Worm (Caenorhabditis elegans) whole organism, early embryonic: ENCODE data around the gene C41C4.9.

Experiments
- B0310.2 ChIP-seq: sonication (generic microtip); optimal IDR thresholded peaks from 2 replicates; lab custom pipeline; 2016; ENCODE audit warnings: mild to moderate bottlenecking, missing genetic modification characterization, missing compliant biosample characterization
- F13C5.2 ChIP-seq: sonication (generic microtip); optimal IDR thresholded peaks from 2 replicates; lab custom pipeline; 2017; ENCODE audit warnings: mild to moderate bottlenecking, missing genetic modification characterization, inconsistent platforms, missing compliant biosample characterization
- aly-1 ChIP-seq: sonication (generic microtip); optimal IDR thresholded peaks from 2 replicates; lab custom pipeline; 2016; ENCODE audit warnings: missing genetic modification characterization, missing compliant biosample characterization
- ama-1 ChIP-seq: fragments of 150-350 bp; optimal IDR thresholded peaks from 2 replicates; lab custom pipeline; 2014
- ceh-13 ChIP-seq: fragments of 200-800 bp; sonication (Bioruptor generic); optimal IDR thresholded peaks from 2 replicates; lab custom pipeline; 2018; ENCODE audit warnings: mild to moderate bottlenecking, missing genetic modification characterization, missing compliant biosample characterization
- ceh-36 ChIP-seq: sonication (generic microtip); optimal IDR thresholded peaks from 2 replicates; lab custom pipeline; 2016; ENCODE audit warnings: missing genetic modification characterization, inconsistent platforms, missing compliant biosample characterization
- ets-7 ChIP-seq: sonication (generic microtip); optimal IDR thresholded peaks from 2 replicates; lab custom pipeline; 2016; ENCODE audit warnings: missing genotype, missing genetic modification characterization, missing compliant biosample characterization
- flt-1 ChIP-seq: fragments of 200-800 bp; sonication (Bioruptor generic); IDR thresholded peaks from 2 replicates; pipeline ENCODE4 v1.3.6; 2022; ENCODE audit warnings: missing genetic modification characterization, missing compliant biosample characterization
- hmbx-1 ChIP-seq: sonication (generic microtip); optimal IDR thresholded peaks from 2 replicates; lab custom pipeline; 2016; ENCODE audit warnings: mild to moderate bottlenecking, missing genetic modification characterization, missing compliant biosample characterization
- hmg-4 ChIP-seq: fragments of 200-800 bp; sonication (Bioruptor generic); optimal IDR thresholded peaks from 2 replicates; lab custom pipeline; 2018; ENCODE audit warnings: mild to moderate bottlenecking, missing genetic modification characterization, missing compliant biosample characterization
- hnd-1 ChIP-seq: sonication (generic microtip); optimal IDR thresholded peaks from 2 replicates; lab custom pipeline; 2016; ENCODE audit warnings: missing genetic modification characterization, missing compliant biosample characterization
- pes-1 ChIP-seq: fragments of 200-800 bp; sonication (Bioruptor generic); IDR thresholded peaks from 2 replicates; pipeline ENCODE4 v1.3.6; 2022; ENCODE audit warnings: missing genetic modification reagents, missing genetic modification characterization, missing compliant biosample characterization
- scrt-1 ChIP-seq: fragments of 200-800 bp; sonication (Bioruptor generic); IDR thresholded peaks from 2 replicates; pipeline ENCODE4 v1.3.6; 2022; ENCODE audit warnings: missing genetic modification characterization, missing compliant biosample characterization
- sea-1 ChIP-seq: fragments of 200-800 bp; sonication (Bioruptor generic); conservative IDR thresholded peaks from 2 replicates; pipeline ENCODE4 v1.3.6; 2022; ENCODE audit warnings: missing genetic modification characterization, missing compliant biosample characterization
- tbx-11 ChIP-seq: fragments of 200-800 bp; sonication (Bioruptor generic); IDR thresholded peaks from 2 replicates; pipeline ENCODE4 v1.3.6; 2022; ENCODE audit warnings: missing genetic modification characterization, missing compliant biosample characterization
- tbx-37 ChIP-seq: fragments of 200-800 bp; sonication (Bioruptor generic); conservative IDR thresholded peaks from 2 replicates; pipeline ENCODE4 v1.3.6; 2022; ENCODE audit warnings: missing genetic modification reagents, missing genetic modification characterization, missing compliant biosample characterization
- tra-4 ChIP-seq: sonication (generic microtip); optimal IDR thresholded peaks from 2 replicates; lab custom pipeline; 2017; ENCODE audit warnings: missing genetic modification characterization, missing compliant biosample characterization

The C41C4.9 gene

ce11 chrII:8104998-8105397 is 2.4 kb upstream of the C41C4.9 start, which contains the start of gene sfxn-5:
Gene sfxn-5 (minus strand): TSS chrII:8105052.
- TF ChIP-seq hnd-1 (tag; lab: Kevin White, UChicago) (no peak), hmbx-1 (no peak), ets-7 (no peak), scrt-1 (no peak), aly-1 (tag; lab: Kevin White, UChicago) (no peak), B0310.2 (no peak), ceh-13 (GFP tag; lab: Kevin White, UChicago) (no peak), tbx-11 (no peak)

ce11 chrII:8112063-8112462 is 4.6 kb downstream of the C41C4.9 start, which contains the start of gene lron-4:
Gene lron-4 (minus strand): TSS chrII:8112163.
- TF ChIP-seq ceh-36 (tag; lab: Kevin White, UChicago) = no peak
- no peak for TF ChIP-seq tbx-37 (GFP tag; lab: Robert Waterston, UW)
- TF ChIP-seq hmg-4 = no peak
- TF ChIP-seq flt-1 = no peak
- TF ChIP-seq aly-1 (tag; lab: Kevin White, UChicago) = no peak
- TF ChIP-seq hmbx-1 = no peak
- TF ChIP-seq scrt-1 = no peak
- TF ChIP-seq pes-1 = no peak
- TF ChIP-seq ceh-13 (GFP tag; lab: Kevin White, UChicago) = no peak
- TF ChIP-seq tra-4 = no peak

ce11 chrII:8116159-8116558 is 8.7 kb downstream of the C41C4.9 start, which contains the start of gene unc-105:
Gene unc-105 (plus strand): TSS chrII:8116459.
- TF ChIP-seq B0310.2 = no peak
- TF ChIP-seq hmbx-1 = no peak
- no peak for TF ChIP-seq ama-1 (lab: Kevin White, UChicago)
- no peak for TF ChIP-seq tra-4
- no peak for TF ChIP-seq pes-1

ce11 chrII:8117426-8117825 is 10.0 kb downstream of the C41C4.9 start:
- TF ChIP-seq aly-1 (tag; lab: Kevin White, UChicago) (no peak), F13C5.2 (no peak), ama-1 (lab: Kevin White, UChicago) (no peak), ceh-13 (GFP tag; lab: Kevin White, UChicago) (no peak), B0310.2 (no peak), pes-1 (no peak), tbx-37 (GFP tag; lab: Robert Waterston, UW) (no peak), hmg-4 (no peak), tbx-11 (no peak), sea-1 (GFP tag; lab: Robert Waterston, UW) (no peak), scrt-1 (no peak), tra-4 (no peak), ets-7 (no peak), ceh-36 (tag; lab: Kevin White, UChicago) (no peak), flt-1 (no peak), hnd-1 (tag; lab: Kevin White, UChicago) (no peak), hmbx-1 (no peak)

ce11 chrII:8124867-8125266 is 17.4 kb downstream of the C41C4.9 start, which contains the start of gene ire-1:
Gene ire-1 (minus strand): TSS chrII:8124910.
- TF ChIP-seq ets-7 = no peak
- TF ChIP-seq hmbx-1 = no peak
- TF ChIP-seq pes-1 = no peak
- TF ChIP-seq ama-1 (lab: Kevin White, UChicago) = no peak
- no peak for TF ChIP-seq B0310.2
- TF ChIP-seq hnd-1 (tag; lab: Kevin White, UChicago) = no peak
- no peak for TF ChIP-seq tbx-11
- no peak for TF ChIP-seq F13C5.2
- no peak for TF ChIP-seq tbx-37 (GFP tag; lab: Robert Waterston, UW)
- no peak for TF ChIP-seq ceh-13 (GFP tag; lab: Kevin White, UChicago)
- no peak for TF ChIP-seq ceh-36 (tag; lab: Kevin White, UChicago)
- no peak for TF ChIP-seq hmg-4
- no peak for TF ChIP-seq scrt-1
- TF ChIP-seq tra-4 = no peak
- no peak for TF ChIP-seq sea-1 (GFP tag; lab: Robert Waterston, UW)
- no peak for TF ChIP-seq aly-1 (tag; lab: Kevin White, UChicago)
- TF ChIP-seq flt-1 = no peak

ce11 chrII:8125439-8125838 is 18.0 kb downstream of the C41C4.9 start:
- no peak for TF ChIP-seq scrt-1
- TF ChIP-seq tbx-11 = no peak

- TF ChIP-seq ceh-36 (tag; lab: Kevin White, UChicago) (no peak), hmbx-1 (no peak), aly-1 (tag; lab: Kevin White, UChicago) (no peak), ama-1 (lab: Kevin White, UChicago) (no peak), tra-4 (no peak), tbx-11 (no peak), F13C5.2 (no peak), flt-1 (no peak), tbx-37 (GFP tag; lab: Robert Waterston, UW) (no peak), hmg-4 (peak; percentile 21), ceh-13 (GFP tag; lab: Kevin White, UChicago) (no peak), scrt-1 (no peak), pes-1 (peak; percentile 41; the same call in 1 of the 2 replicates), ets-7 (no peak), sea-1 (GFP tag; lab: Robert Waterston, UW) (no peak)
Observed at ce11 chrII:8126132-8126531, 18.7 kb downstream of the C41C4.9 start.

ce11 chrII:8126617-8127016 is 19.2 kb downstream of the C41C4.9 start:
- no peak for TF ChIP-seq F13C5.2
- TF ChIP-seq B0310.2 = no peak
- TF ChIP-seq hnd-1 (tag; lab: Kevin White, UChicago) = no peak
- no peak for TF ChIP-seq tbx-37 (GFP tag; lab: Robert Waterston, UW)
- TF ChIP-seq ceh-36 (tag; lab: Kevin White, UChicago) = no peak
- TF ChIP-seq tra-4 = no peak
- no peak for TF ChIP-seq flt-1
- no peak for TF ChIP-seq hmg-4
- TF ChIP-seq pes-1 = no peak
- no peak for TF ChIP-seq sea-1 (GFP tag; lab: Robert Waterston, UW)
- no peak for TF ChIP-seq hmbx-1
- no peak for TF ChIP-seq ceh-13 (GFP tag; lab: Kevin White, UChicago)
- no peak for TF ChIP-seq ets-7
- no peak for TF ChIP-seq tbx-11
- TF ChIP-seq ama-1 (lab: Kevin White, UChicago) = no peak
- no peak for TF ChIP-seq scrt-1
- no peak for TF ChIP-seq aly-1 (tag; lab: Kevin White, UChicago)
